Fruit fly (Drosophila melanogaster) whole organism: ENCODE measurements around the gene CG42366.

Experiments
- CG8478 ChIP-seq: fragments of >200 bp; optimal IDR thresholded peaks from 2 replicates; lab custom pipeline; 2018; ENCODE audit warnings: inconsistent platforms
- Dll ChIP-seq: fragments of >200 bp; optimal IDR thresholded peaks from 2 replicates; lab custom pipeline; 2017
- EcR ChIP-seq, 2 experiments: fragments of >200 bp; optimal IDR thresholded peaks; 2 replicates each; lab custom pipeline; 2017; ENCODE audit warnings: missing biosample characterization in 2 of 2, missing genetic modification characterization in 2 of 2, missing genetic modification reagents in 2 of 2
- pan ChIP-seq: fragments of >200 bp; optimal IDR thresholded peaks from 2 replicates; lab custom pipeline; 2017
- psq ChIP-seq: fragments of >200 bp; optimal IDR thresholded peaks from 2 replicates; lab custom pipeline; 2017
- usp ChIP-seq: fragments of >200 bp; optimal IDR thresholded peaks from 2 replicates; lab custom pipeline; 2017; ENCODE audit warnings: missing biosample characterization, missing genetic modification characterization, mixed read lengths

Gene CG42366

dm6 chr2L:9954119-9954518 lies 29.2 kb downstream of the CG42366 start, which contains the start of the genes CG13126 and CG4709:
Gene CG13126, minus strand, starts transcription at chr2L:9954181.
Gene CG4709, plus strand, starts transcription at chr2L:9954325.
- TF ChIP-seq CG8478 (lab: Kevin White, UChicago), result no peak
- no peak for TF ChIP-seq usp
- TF ChIP-seq EcR (GFP tag; optimal IDR thresholded peaks at IDR 0.05; lab: Kevin White, UChicago), result no peak
- TF ChIP-seq pan (lab: Kevin White, UChicago), result no peak

DNA sequence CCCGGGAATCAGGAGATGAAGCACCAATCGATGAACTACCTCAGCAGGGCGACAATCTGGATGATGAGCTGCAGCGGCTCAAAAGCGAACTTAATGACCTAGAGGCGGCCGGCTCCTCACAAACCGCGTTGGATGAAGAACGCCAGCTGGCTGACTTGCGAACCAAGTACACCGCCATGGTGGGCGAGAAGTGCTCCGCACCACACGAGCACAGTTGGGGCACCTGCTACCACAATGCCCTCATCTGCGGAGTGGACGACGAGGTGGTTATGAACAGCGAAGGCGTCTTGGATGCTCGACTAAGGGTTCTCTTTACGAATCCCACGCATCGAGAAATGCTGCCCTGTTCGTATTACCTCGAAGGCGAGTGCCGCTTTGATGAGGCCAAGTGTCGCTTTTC lies 29.7 kb downstream of the CG42366 start:
- no peak for TF ChIP-seq psq (lab: Kevin White, UChicago)
- no peak for TF ChIP-seq pan (lab: Kevin White, UChicago)
- TF ChIP-seq usp, result no peak
- TF ChIP-seq CG8478 (lab: Kevin White, UChicago), result no peak
- no peak for TF ChIP-seq Dll (lab: Kevin White, UChicago)
- TF ChIP-seq EcR (GFP tag; optimal IDR thresholded peaks at IDR 0.05; lab: Kevin White, UChicago), result no peak

- TF ChIP-seq CG8478 (lab: Kevin White, UChicago), result no peak
- peak; percentile 96 for TF ChIP-seq pan (lab: Kevin White, UChicago)
These were observed 32.2 kb downstream of the CG42366 start, which contains the start of the genes CG4658 and CG5846 for dm6 chr2L:9956993-9957652. Gene CG4658, plus strand, starts transcription at chr2L:9957132. Gene CG5846, minus strand, starts transcription at chr2L:9957237.

DNA sequence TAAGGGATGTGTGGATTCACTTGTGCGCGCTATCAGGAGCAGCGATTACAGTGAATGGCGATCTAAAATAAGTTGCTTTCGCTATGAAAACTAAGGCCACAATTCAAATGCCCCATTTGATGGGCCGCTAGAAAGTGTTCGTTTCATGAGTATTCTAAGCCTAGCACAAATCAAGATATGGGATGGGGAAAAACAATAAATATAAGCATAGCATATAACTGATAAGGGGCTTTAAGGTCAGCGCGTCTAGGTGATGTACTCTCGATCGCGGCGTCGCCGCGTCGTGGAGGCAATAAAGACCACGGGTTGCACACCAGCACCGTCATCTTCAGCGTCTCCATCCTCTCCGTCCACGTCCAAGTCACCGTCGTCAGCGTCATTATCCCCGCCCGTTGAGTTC lies 35.8 kb downstream of the CG42366 start:
- TF ChIP-seq Dll (lab: Kevin White, UChicago) (no peak), EcR (GFP tag; optimal IDR thresholded peaks at IDR 0.05; lab: Kevin White, UChicago) (no peak), usp (no peak), psq (lab: Kevin White, UChicago) (no peak), CG8478 (lab: Kevin White, UChicago) (no peak), pan (lab: Kevin White, UChicago) (no peak)

DNA sequence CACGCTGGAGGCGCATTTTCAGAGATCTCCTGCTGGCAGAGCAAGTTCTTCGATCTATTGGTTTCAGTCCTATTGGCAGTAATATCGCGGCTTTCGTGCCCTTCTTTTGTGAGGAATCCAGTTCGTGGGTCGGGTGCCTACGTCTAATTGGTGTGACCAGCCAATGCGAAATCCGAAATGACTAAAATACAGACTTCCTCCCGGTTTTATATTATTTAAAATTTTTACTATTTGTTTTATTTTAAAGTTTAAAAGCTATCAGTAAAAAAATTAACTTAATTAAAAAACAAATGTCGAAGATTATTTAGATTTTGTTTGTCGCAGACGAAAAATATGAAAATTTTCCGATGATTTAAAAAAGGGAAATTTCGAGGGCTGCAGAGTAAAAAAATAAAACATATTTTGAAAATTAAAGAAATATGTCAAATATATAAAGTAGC lies 38.7 kb downstream of the CG42366 start, which contains the start of gene CG5850:
Gene CG5850 (minus strand): TSS at position 347 of the 440 bp plus-strand sequence.
- TF ChIP-seq Dll (lab: Kevin White, UChicago), result no peak
- TF ChIP-seq CG8478 (lab: Kevin White, UChicago), result no peak
- TF ChIP-seq pan (lab: Kevin White, UChicago), result no peak
- no peak for TF ChIP-seq EcR (GFP tag; optimal IDR thresholded peaks at IDR 0.05; lab: Kevin White, UChicago)
- TF ChIP-seq usp, result no peak
- no peak for TF ChIP-seq psq (lab: Kevin White, UChicago)

dm6 chr2L:9966983-9967737 lies 42.2 kb downstream of the CG42366 start, which contains the start of the genes Dref and RpL13:
Gene Dref, minus strand, starts transcription at chr2L:9967229.
Gene RpL13, plus strand, starts transcription at chr2L:9967313.
- TF ChIP-seq usp (no peak), pan (lab: Kevin White, UChicago) (no peak), EcR (GFP tag; optimal IDR thresholded peaks at IDR 0.05; lab: Kevin White, UChicago) (no peak), psq (lab: Kevin White, UChicago) (no peak), Dll (lab: Kevin White, UChicago) (no peak), CG8478 (lab: Kevin White, UChicago) (no peak)

dm6 chr2L:9968201-9968727 lies 43.3 kb downstream of the CG42366 start:
- TF ChIP-seq psq (lab: Kevin White, UChicago), result no peak
- no peak for TF ChIP-seq usp
- TF ChIP-seq pan (lab: Kevin White, UChicago), result no peak
- no peak for TF ChIP-seq EcR (GFP tag; optimal IDR thresholded peaks at IDR 0.05; lab: Kevin White, UChicago)
- TF ChIP-seq Dll (lab: Kevin White, UChicago), result no peak
- TF ChIP-seq CG8478 (lab: Kevin White, UChicago), result no peak

dm6 chr2L:9972624-9973023 lies 47.7 kb downstream of the CG42366 start:
- TF ChIP-seq EcR (GFP tag; optimal IDR thresholded peaks at IDR 0.05; lab: Kevin White, UChicago) (no peak), CG8478 (lab: Kevin White, UChicago) (no peak), usp (no peak), pan (lab: Kevin White, UChicago) (no peak), psq (lab: Kevin White, UChicago) (no peak), Dll (lab: Kevin White, UChicago) (no peak)
